Fruit fly (Drosophila melanogaster): Measurements from ENCODE around the gene Sec20.
A peak's percentile ranks its signal among the peaks of the same experiment; 100 is the strongest.

Sec20 gene

dm6 chr3R:5861218-5861902, 37.0 kb upstream of the Sec20 start (continued):
- TF ChIP-seq CG16779 (tag; optimal IDR thresholded peaks at IDR 0.05), result no peak
- 0 out of 3 replicates have a peak, but pooled peaks have one; percentile 45 for TF ChIP-seq CG6163 (GFP tag; IDR thresholded peaks at IDR 0.05)
- no peak for TF ChIP-seq CG6854 (GFP tag; optimal IDR thresholded peaks at IDR 0.05)
- TF ChIP-seq fd59A (GFP tag; optimal IDR thresholded peaks at IDR 0.05), result peak; percentile 40
- peak in 1 of 2 experiments; percentile 4 for TF ChIP-seq ss (GFP tag; optimal IDR thresholded peaks at IDR 0.05)
- no peak for TF ChIP-seq CG6276 (GFP tag; optimal IDR thresholded peaks at IDR 0.05)
- no peak; the same call in 1 of the 2 replicates for TF ChIP-seq CG11294 (GFP tag; IDR thresholded peaks at IDR 0.05)
- peak; percentile 12 for TF ChIP-seq CG6792 (GFP tag; optimal IDR thresholded peaks at IDR 0.05)
- TF ChIP-seq CG3032 (tag; optimal IDR thresholded peaks at IDR 0.05), result peak; percentile 22
- peak; percentile 58 for TF ChIP-seq acj6 (GFP tag; optimal IDR thresholded peaks at IDR 0.05)
- TF ChIP-seq Gug (GFP tag; IDR thresholded peaks at IDR 0.05), result no peak; the same call in 1 of the 2 replicates
- peak; percentile 16 for TF ChIP-seq Ets21C (GFP tag; optimal IDR thresholded peaks at IDR 0.05)
- TF ChIP-seq CG9139 (GFP tag; optimal IDR thresholded peaks at IDR 0.05), result no peak
- peak; percentile 58 for TF ChIP-seq pdm3 (GFP tag; optimal IDR thresholded peaks at IDR 0.05)
- TF ChIP-seq lz (GFP tag; optimal IDR thresholded peaks at IDR 0.05), result peak; percentile 61
- TF ChIP-seq CG6808 (GFP tag; optimal IDR thresholded peaks at IDR 0.05), result peak; percentile 8
- TF ChIP-seq net (GFP tag; optimal IDR thresholded peaks at IDR 0.05), result peak; percentile 46
- TF ChIP-seq Eip78C (GFP tag), result peak; percentile 85
- TF ChIP-seq CG8119 (GFP tag; IDR thresholded peaks at IDR 0.05), result no peak
- peak; percentile 6 for TF ChIP-seq CG11902 (GFP tag; optimal IDR thresholded peaks at IDR 0.05)
- peak; percentile 29 for TF ChIP-seq Sox102F (GFP tag; optimal IDR thresholded peaks at IDR 0.05)
- TF ChIP-seq Met (GFP tag; optimal IDR thresholded peaks at IDR 0.05), result peak; percentile 58
- peak; percentile 26; the same call in 1 of the 2 replicates for TF ChIP-seq CG15336 (GFP tag; IDR thresholded peaks at IDR 0.05)

DNA sequence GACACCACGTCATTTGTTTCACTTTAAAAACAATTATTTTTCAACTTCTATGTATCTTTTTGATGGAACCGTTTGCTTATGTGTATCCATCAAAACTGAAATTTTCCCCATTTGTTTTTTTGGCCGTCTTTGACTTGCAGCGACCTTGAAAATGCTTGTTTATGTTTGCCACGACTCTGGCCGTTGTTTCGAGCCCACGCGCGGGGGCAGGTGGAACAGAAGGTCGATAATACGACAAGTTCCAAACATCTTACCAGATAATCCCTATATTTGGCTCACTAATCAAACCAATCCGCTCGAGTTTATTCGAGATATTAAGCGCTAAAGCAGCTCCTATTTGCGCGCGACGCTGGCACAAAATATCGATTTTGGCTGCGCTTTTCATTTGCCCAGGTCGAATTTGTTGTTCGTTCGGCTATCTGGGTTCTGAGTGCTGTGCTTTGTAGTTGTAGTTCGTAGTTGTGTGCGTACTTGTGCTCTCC, 36.4 kb upstream of the Sec20 start:
- TF ChIP-seq CG7368 (GFP tag; optimal IDR thresholded peaks at IDR 0.05), result no peak
- no peak for TF ChIP-seq Met (GFP tag; optimal IDR thresholded peaks at IDR 0.05)
- TF ChIP-seq CG31627 (GFP tag; optimal IDR thresholded peaks at IDR 0.05), result no peak
- TF ChIP-seq CG16779 (tag; optimal IDR thresholded peaks at IDR 0.05), result no peak
- no peak for TF ChIP-seq Eip75B (GFP tag; optimal IDR thresholded peaks at IDR 0.05)
- TF ChIP-seq spab (GFP tag; optimal IDR thresholded peaks at IDR 0.05), result no peak
- TF ChIP-seq esn (GFP tag; optimal IDR thresholded peaks at IDR 0.05), result no peak
- TF ChIP-seq svp (GFP tag), result no peak
- no peak for TF ChIP-seq Smox (GFP tag; optimal IDR thresholded peaks at IDR 0.05)
- no peak for TF ChIP-seq fkh (GFP tag; optimal IDR thresholded peaks at IDR 0.05)
- no peak for TF ChIP-seq dac (GFP tag; optimal IDR thresholded peaks at IDR 0.05)
- no peak for TF ChIP-seq topi (GFP tag; optimal IDR thresholded peaks at IDR 0.05)

dm6 chr3R:5856215-5856614, 31.9 kb upstream of the Sec20 start, which contains the start of the genes disp and ECSIT:
TSS of gene disp (minus strand) at chr3R:5856311.
TSS of gene ECSIT (plus strand) at chr3R:5856585.
- peak; percentile 35 for TF ChIP-seq fd59A (GFP tag; optimal IDR thresholded peaks at IDR 0.05)
- no peak for TF ChIP-seq Hr38 (GFP tag; optimal IDR thresholded peaks at IDR 0.05)
- no peak for TF ChIP-seq CG11902 (GFP tag; optimal IDR thresholded peaks at IDR 0.05)
- peak; percentile 62 for TF ChIP-seq esn (GFP tag; optimal IDR thresholded peaks at IDR 0.05)
- peak; percentile 33 for TF ChIP-seq CG11762 (GFP tag; optimal IDR thresholded peaks at IDR 0.05; ENCODE audit: insufficient read depth)
- no peak for TF ChIP-seq fkh (GFP tag; optimal IDR thresholded peaks at IDR 0.05)
- TF ChIP-seq CG7368 (GFP tag; optimal IDR thresholded peaks at IDR 0.05), result no peak
- TF ChIP-seq Sox14 (GFP tag; optimal IDR thresholded peaks at IDR 0.05), result peak; percentile 87
- no peak for TF ChIP-seq Smox (GFP tag; optimal IDR thresholded peaks at IDR 0.05)
- no peak for TF ChIP-seq eg (GFP tag; IDR thresholded peaks at IDR 0.05)
- TF ChIP-seq Sox15 (GFP tag; optimal IDR thresholded peaks at IDR 0.05), result peak; percentile 6
- peak; percentile 54 for TF ChIP-seq CG31627 (GFP tag; optimal IDR thresholded peaks at IDR 0.05)
- peak; percentile 55 for TF ChIP-seq vri (GFP tag; optimal IDR thresholded peaks at IDR 0.05)
- TF ChIP-seq CG11294 (GFP tag; IDR thresholded peaks at IDR 0.05), result no peak
- TF ChIP-seq CG6792 (GFP tag; optimal IDR thresholded peaks at IDR 0.05), result no peak
- TF ChIP-seq Hr39 (GFP tag; optimal IDR thresholded peaks at IDR 0.05), result peak; percentile 49
- no peak for TF ChIP-seq Sox102F (GFP tag; optimal IDR thresholded peaks at IDR 0.05)
- peak; percentile 57 for TF ChIP-seq lz (GFP tag; optimal IDR thresholded peaks at IDR 0.05)
- TF ChIP-seq cyc (GFP tag; optimal IDR thresholded peaks at IDR 0.05), result peak; percentile 55

Measured in whole organism, prepupa.